Fruit fly (Drosophila melanogaster) whole organism, embryonic: Measurements from ENCODE around the gene Sodh2.
A peak's percentile ranks its signal among the peaks of the same experiment; 100 is the strongest.

Source experiments
- Adf1 ChIP-seq: fragments of 200-800 bp; sonication (Bioruptor generic); IDR thresholded peaks from 2 replicates; pipeline ENCODE4 v1.3.6; 2022; ENCODE audit warnings: missing biosample characterization, missing genetic modification characterization
- BEAF-32 ChIP-seq: fragments of 200-800 bp; sonication (Bioruptor generic); optimal IDR thresholded peaks from 3 replicates; lab custom pipeline; 2017; ENCODE audit warnings: missing biosample characterization, missing genetic modification characterization, mild to moderate bottlenecking, moderate library complexity, missing genetic modification reagents
- C15 ChIP-seq: fragments of 200-800 bp; sonication (Bioruptor generic); IDR thresholded peaks from 3 replicates; pipeline ENCODE4 v1.3.6; 2022; ENCODE audit warnings: missing biosample characterization, missing genetic modification characterization
- CG10267 ChIP-seq: fragments of 200-800 bp; sonication (Bioruptor generic); optimal IDR thresholded peaks from 2 replicates; lab custom pipeline; 2018; ENCODE audit warnings: missing biosample characterization, mild to moderate bottlenecking, missing genetic modification characterization, moderate library complexity
- CG10321 ChIP-seq: fragments of 200-800 bp; sonication (Bioruptor generic); IDR thresholded peaks from 2 replicates; pipeline ENCODE4 v1.3.6; 2022; ENCODE audit warnings: missing biosample characterization, missing genetic modification characterization
- CG10366 ChIP-seq: fragments of 200-800 bp; sonication (Bioruptor generic); IDR thresholded peaks from 2 replicates; pipeline ENCODE4 v1.3.6; 2022; ENCODE audit warnings: missing biosample characterization, missing genetic modification characterization
- CG10462 ChIP-seq: fragments of 200-800 bp; sonication (Bioruptor generic); optimal IDR thresholded peaks from 2 replicates; lab custom pipeline; 2016; ENCODE audit warnings: missing biosample characterization, missing genetic modification characterization
- CG13123 ChIP-seq: fragments of 200-800 bp; sonication (Bioruptor generic); optimal IDR thresholded peaks from 2 replicates; lab custom pipeline; 2016; ENCODE audit warnings: missing biosample characterization, missing genetic modification characterization
- CG18262 ChIP-seq: fragments of 200-800 bp; optimal IDR thresholded peaks from 3 replicates; lab custom pipeline; 2019; ENCODE audit warnings: missing biosample characterization, mild to moderate bottlenecking, missing genetic modification characterization, moderate library complexity
- CG3407 ChIP-seq: fragments of 200-800 bp; sonication (Bioruptor generic); optimal IDR thresholded peaks from 2 replicates; lab custom pipeline; 2018; ENCODE audit warnings: missing biosample characterization, mild to moderate bottlenecking, missing genetic modification characterization
- CG3726 ChIP-seq: fragments of 200-800 bp; sonication (Bioruptor generic); IDR thresholded peaks from 3 replicates; pipeline ENCODE4, ENCODE4 v1.3.6; 2022; ENCODE audit warnings: missing biosample characterization, missing genetic modification characterization
- CG43689 ChIP-seq: fragments of 200-800 bp; sonication (Bioruptor generic); IDR thresholded peaks from 2 replicates; pipeline ENCODE4 v1.3.6; 2022; ENCODE audit warnings: missing biosample characterization, missing genetic modification characterization
- CG4707 ChIP-seq: fragments of 200-800 bp; sonication (Bioruptor generic); optimal IDR thresholded peaks from 2 replicates; lab custom pipeline; 2018; ENCODE audit warnings: missing biosample characterization, mild to moderate bottlenecking, missing genetic modification characterization, moderate library complexity
- CG6272 ChIP-seq: fragments of 200-800 bp; sonication (Bioruptor generic); IDR thresholded peaks from 2 replicates; pipeline ENCODE4 v1.3.6; 2022; ENCODE audit warnings: missing biosample characterization, missing genetic modification characterization
- CG7745 ChIP-seq: fragments of 200-800 bp; sonication (Bioruptor generic); optimal IDR thresholded peaks from 2 replicates; lab custom pipeline; 2018; ENCODE audit warnings: missing biosample characterization, mild to moderate bottlenecking, missing genetic modification characterization, moderate library complexity
- CG8281 ChIP-seq: fragments of 200-800 bp; sonication (Bioruptor generic); optimal IDR thresholded peaks from 2 replicates; lab custom pipeline; 2018; ENCODE audit warnings: missing biosample characterization, mild to moderate bottlenecking, missing genetic modification characterization, moderate library complexity
- CG8924 ChIP-seq: fragments of 200-800 bp; optimal IDR thresholded peaks from 3 replicates; lab custom pipeline; 2019; ENCODE audit warnings: missing biosample characterization, mild to moderate bottlenecking, missing genetic modification characterization, moderate library complexity
- CkIIα-i1 ChIP-seq: fragments of 200-800 bp; sonication (Bioruptor generic); IDR thresholded peaks from 2 replicates; pipeline ENCODE4 v1.3.6; 2022; ENCODE audit warnings: missing biosample characterization, missing genetic modification characterization
- Dip2 ChIP-seq: fragments of 200-800 bp; sonication (Bioruptor generic); IDR thresholded peaks from 2 replicates; pipeline ENCODE4 v1.3.6; 2022; ENCODE audit warnings: missing biosample characterization, missing genetic modification characterization
- Dll ChIP-seq: fragments of 200-800 bp; sonication (Bioruptor generic); IDR thresholded peaks from 4 replicates; pipeline ENCODE4 v1.3.6; 2022; ENCODE audit warnings: missing biosample characterization, missing genetic modification characterization; ENCODE audit not compliant: partially characterized antibody
- Doc2 ChIP-seq: fragments of 200-800 bp; sonication (Bioruptor generic); IDR thresholded peaks from 2 replicates; pipeline ENCODE4 v1.3.6; 2022; ENCODE audit warnings: missing biosample characterization, missing genetic modification characterization
- Dp ChIP-seq: fragments of 200-800 bp; sonication (Bioruptor generic); optimal IDR thresholded peaks from 2 replicates; lab custom pipeline; 2018; ENCODE audit warnings: missing biosample characterization, mild to moderate bottlenecking, missing genetic modification characterization, moderate library complexity
- H15 ChIP-seq: fragments of 200-800 bp; sonication (Bioruptor generic); IDR thresholded peaks from 3 replicates; pipeline ENCODE4 v1.3.6; 2022; ENCODE audit warnings: missing biosample characterization, missing genetic modification characterization
- Hr78 ChIP-seq, 2 experiments: fragments of 200-800 bp in 1 of 2; fragments of >200 bp in 1 of 2; sonication (Bioruptor generic) in 1 of 2; optimal IDR thresholded peaks; 2 replicates each; lab custom pipeline; 2017 to 2019; ENCODE audit warnings: missing biosample characterization in 2 of 2, missing genetic modification characterization in 2 of 2, mild to moderate bottlenecking in 1 of 2, moderate library complexity in 1 of 2
- Nf-YC ChIP-seq: fragments of 200-800 bp; optimal IDR thresholded peaks from 3 replicates; lab custom pipeline; 2019; ENCODE audit warnings: missing biosample characterization, mild to moderate bottlenecking, missing genetic modification characterization, moderate library complexity
- NfI ChIP-seq: fragments of 200-800 bp; sonication (Bioruptor generic); optimal IDR thresholded peaks from 3 replicates; lab custom pipeline; 2018; ENCODE audit warnings: missing biosample characterization, mild to moderate bottlenecking, missing genetic modification characterization, moderate library complexity
- Pdp1 ChIP-seq, 2 experiments: fragments of 200-800 bp; sonication (Bioruptor generic); optimal IDR thresholded peaks; 3 replicates each; lab custom pipeline; 2016; ENCODE audit warnings: missing biosample characterization in 2 of 2, missing genetic modification characterization in 2 of 2, mild to moderate bottlenecking in 1 of 2, moderate library complexity in 1 of 2
- Six4 ChIP-seq: fragments of 200-800 bp; sonication (Bioruptor generic); optimal IDR thresholded peaks from 2 replicates; lab custom pipeline; 2016; ENCODE audit warnings: missing biosample characterization, missing genetic modification characterization
- Ssrp ChIP-seq: fragments of 200-800 bp; sonication (Bioruptor generic); optimal IDR thresholded peaks from 2 replicates; lab custom pipeline; 2018; ENCODE audit warnings: missing biosample characterization, mild to moderate bottlenecking, missing genetic modification characterization, moderate library complexity
- Usf ChIP-seq: fragments of 200-800 bp; sonication (Bioruptor generic); optimal IDR thresholded peaks from 2 replicates; lab custom pipeline; 2017; ENCODE audit warnings: missing genotype, missing biosample characterization, missing genetic modification characterization
- Xbp1 ChIP-seq: fragments of 200-800 bp; sonication (Bioruptor generic); optimal IDR thresholded peaks from 3 replicates; lab custom pipeline; 2016; ENCODE audit warnings: missing biosample characterization, mild to moderate bottlenecking, missing genetic modification characterization
- caup ChIP-seq: fragments of 200-800 bp; sonication (Bioruptor generic); optimal IDR thresholded peaks from 3 replicates; lab custom pipeline; 2017; ENCODE audit warnings: missing biosample characterization, mild to moderate bottlenecking, missing genetic modification characterization, moderate library complexity; ENCODE audit not compliant: severe bottlenecking
- chinmo ChIP-seq: fragments of 200-800 bp; sonication (Bioruptor generic); IDR thresholded peaks from 4 replicates; pipeline ENCODE4 v1.3.6; 2022; ENCODE audit warnings: missing biosample characterization, missing genetic modification characterization; ENCODE audit not compliant: partially characterized antibody
- crol ChIP-seq: fragments of 200-800 bp; sonication (Bioruptor generic); IDR thresholded peaks from 2 replicates; pipeline ENCODE4 v1.3.6; 2022; ENCODE audit warnings: missing biosample characterization, missing genetic modification characterization
- danr ChIP-seq: fragments of 200-800 bp; sonication (Bioruptor generic); IDR thresholded peaks from 2 replicates; pipeline ENCODE4 v1.3.6; 2022; ENCODE audit warnings: missing biosample characterization, missing genetic modification characterization
- eyg ChIP-seq: fragments of 200-800 bp; sonication (Bioruptor generic); optimal IDR thresholded peaks from 3 replicates; lab custom pipeline; 2016; ENCODE audit warnings: missing biosample characterization, missing genetic modification characterization
- fd3F ChIP-seq: fragments of 200-800 bp; sonication (Bioruptor generic); optimal IDR thresholded peaks from 2 replicates; lab custom pipeline; 2018; ENCODE audit warnings: missing biosample characterization, mild to moderate bottlenecking, missing genetic modification characterization, moderate library complexity
- fu2 ChIP-seq: fragments of 200-800 bp; sonication (Bioruptor generic); optimal IDR thresholded peaks from 2 replicates; lab custom pipeline; 2016; ENCODE audit warnings: missing biosample characterization, missing genetic modification characterization
- gce ChIP-seq: fragments of 200-800 bp; sonication (Bioruptor generic); IDR thresholded peaks from 3 replicates; pipeline ENCODE4 v1.3.6; 2022; ENCODE audit warnings: missing biosample characterization, missing genetic modification characterization
- klu ChIP-seq: fragments of 200-800 bp; sonication (Bioruptor generic); IDR thresholded peaks from 2 replicates; pipeline ENCODE4 v1.3.6; 2022; ENCODE audit warnings: missing biosample characterization, missing genetic modification characterization
- lbe ChIP-seq: fragments of 200-800 bp; sonication (Bioruptor generic); optimal IDR thresholded peaks from 2 replicates; lab custom pipeline; 2016; ENCODE audit warnings: missing biosample characterization, mild to moderate bottlenecking, missing genetic modification characterization
- onecut ChIP-seq: fragments of 200-800 bp; sonication (Bioruptor generic); IDR thresholded peaks from 2 replicates; pipeline ENCODE4 v1.3.6; 2022; ENCODE audit warnings: missing biosample characterization, missing genetic modification characterization
- pros ChIP-seq: fragments of 200-800 bp; sonication (Bioruptor generic); optimal IDR thresholded peaks from 3 replicates; lab custom pipeline; 2019; ENCODE audit warnings: missing biosample characterization, mild to moderate bottlenecking, missing genetic modification characterization, moderate library complexity
- ro ChIP-seq: fragments of 200-800 bp; sonication (Bioruptor generic); IDR thresholded peaks from 2 replicates; pipeline ENCODE4 v1.3.6; 2022; ENCODE audit warnings: missing biosample characterization, missing genetic modification characterization
- sens-2 ChIP-seq: fragments of 200-800 bp; sonication (Bioruptor generic); IDR thresholded peaks from 2 replicates; pipeline ENCODE4 v1.3.6; 2022; ENCODE audit warnings: missing biosample characterization, missing genetic modification characterization
- unc-4 ChIP-seq: fragments of 200-800 bp; sonication (Bioruptor generic); IDR thresholded peaks from 2 replicates; pipeline ENCODE4 v1.3.6; 2022; ENCODE audit warnings: missing biosample characterization, missing genetic modification characterization; ENCODE audit not compliant: partially characterized antibody
- vfl ChIP-seq: fragments of 200-800 bp; sonication (Bioruptor generic); optimal IDR thresholded peaks from 2 replicates; lab custom pipeline; 2016; ENCODE audit warnings: missing biosample characterization, missing genetic modification characterization
- wek ChIP-seq: fragments of 200-800 bp; sonication (Bioruptor generic); optimal IDR thresholded peaks from 3 replicates; lab custom pipeline; 2018; ENCODE audit warnings: missing biosample characterization, mild to moderate bottlenecking, missing genetic modification characterization, moderate library complexity
- zfh1 ChIP-seq: fragments of 200-800 bp; sonication (Bioruptor generic); IDR thresholded peaks from 3 replicates; pipeline ENCODE4 v1.3.6; 2022; ENCODE audit warnings: missing biosample characterization, missing genetic modification characterization

The Sodh2 gene

dm6 chr3R:10884031-10884677, 8.0 kb downstream of the Sodh2 start (continued):
- peak; percentile 67 for TF ChIP-seq CG10366 (GFP tag; lab: Robert Waterston, UW)
- peak; percentile 64 for TF ChIP-seq CG18262 (tag; lab: Kevin White, UChicago)
- TF ChIP-seq C15 (GFP tag; lab: Robert Waterston, UW): 0 out of 3 replicates have a peak, but pooled peaks have one; percentile 61
- TF ChIP-seq H15 (GFP tag; lab: Robert Waterston, UW): peak; percentile 83
- peak; percentile 65; the same call in 1 of the 3 replicates for TF ChIP-seq gce (GFP tag; lab: Robert Waterston, UW)
- TF ChIP-seq Dip2 (GFP tag; lab: Robert Waterston, UW): 0 out of 2 replicates have a peak, but pooled peaks have one; percentile 16
- TF ChIP-seq pros: no peak
- TF ChIP-seq crol (GFP tag; lab: Robert Waterston, UW): no peak
- TF ChIP-seq lbe (GFP tag; lab: Kevin White, UChicago): no peak
- TF ChIP-seq CG3726 (GFP tag; lab: Robert Waterston, UW): peak; percentile 63; the same call in 1 of the 3 replicates
- TF ChIP-seq CG8924 (tag; lab: Kevin White, UChicago): peak; percentile 64
- peak; percentile 74 for TF ChIP-seq danr (GFP tag; lab: Robert Waterston, UW)
- TF ChIP-seq CkIIα-i1 (GFP tag; lab: Robert Waterston, UW): peak; percentile 45; the same call in 1 of the 2 replicates
- TF ChIP-seq sens-2 (GFP tag; lab: Robert Waterston, UW): peak; percentile 59; the same call in 1 of the 2 replicates
- no peak for TF ChIP-seq CG10462
- no peak for TF ChIP-seq BEAF-32
- TF ChIP-seq CG7745 (tag; lab: Kevin White, UChicago): no peak
- peak; percentile 72 for TF ChIP-seq CG6272
- peak; percentile 66 for TF ChIP-seq onecut (GFP tag; lab: Robert Waterston, UW)
- TF ChIP-seq ro (GFP tag; lab: Robert Waterston, UW): peak; percentile 40
- TF ChIP-seq CG8281: peak; percentile 54
- peak in 1 of 2 experiments; percentile 21 for TF ChIP-seq Hr78 (GFP tag; optimal IDR thresholded peaks at IDR 0.05; lab: Kevin White, UChicago)
- peak; percentile 9 for TF ChIP-seq CG3407
- peak; percentile 79 for TF ChIP-seq zfh1 (GFP tag; lab: Robert Waterston, UW)
- no peak for TF ChIP-seq unc-4 (GFP tag; lab: Robert Waterston, UW)
- peak; percentile 33 for TF ChIP-seq Ssrp (tag; lab: Kevin White, UChicago)
- no peak for TF ChIP-seq fu2 (GFP tag; lab: Kevin White, UChicago)
- TF ChIP-seq CG43689: peak; percentile 60
- no peak for TF ChIP-seq Dll
- no peak for TF ChIP-seq eyg (GFP tag; lab: Kevin White, UChicago)
- peak; percentile 54 for TF ChIP-seq klu (GFP tag; lab: Robert Waterston, UW)
- no peak for TF ChIP-seq CG4707 (GFP tag; lab: Kevin White, UChicago)
- TF ChIP-seq Adf1 (GFP tag; lab: Robert Waterston, UW): no peak; the same call in 1 of the 2 replicates
- no peak for TF ChIP-seq CG10321 (GFP tag; lab: Robert Waterston, UW)
- TF ChIP-seq NfI (GFP tag; lab: Kevin White, UChicago): peak; percentile 61
- TF ChIP-seq Usf: no peak
- peak; percentile 31 to 48 for TF ChIP-seq Pdp1 (GFP tag; optimal IDR thresholded peaks at IDR 0.05; lab: Kevin White, UChicago)
- peak; percentile 50 for TF ChIP-seq Xbp1
- no peak for TF ChIP-seq Dp (GFP tag; lab: Kevin White, UChicago)
- TF ChIP-seq CG10267 (tag; lab: Kevin White, UChicago): peak; percentile 54
- TF ChIP-seq caup (GFP tag; lab: Kevin White, UChicago): peak; percentile 89
- peak; percentile 49 for TF ChIP-seq Nf-YC (tag; lab: Kevin White, UChicago)
- peak; percentile 8 for TF ChIP-seq wek
- peak; percentile 63 for TF ChIP-seq fd3F
- TF ChIP-seq Six4 (GFP tag; lab: Kevin White, UChicago): peak; percentile 2
- 0 out of 4 replicates have a peak, but pooled peaks have one; percentile 54 for TF ChIP-seq chinmo
- TF ChIP-seq vfl: no peak
- TF ChIP-seq CG13123: no peak
- TF ChIP-seq Doc2: peak; percentile 46
